Fruit fly (Drosophila melanogaster): ENCODE data around the gene Ptp61F.

Ptp61F gene

DNA sequence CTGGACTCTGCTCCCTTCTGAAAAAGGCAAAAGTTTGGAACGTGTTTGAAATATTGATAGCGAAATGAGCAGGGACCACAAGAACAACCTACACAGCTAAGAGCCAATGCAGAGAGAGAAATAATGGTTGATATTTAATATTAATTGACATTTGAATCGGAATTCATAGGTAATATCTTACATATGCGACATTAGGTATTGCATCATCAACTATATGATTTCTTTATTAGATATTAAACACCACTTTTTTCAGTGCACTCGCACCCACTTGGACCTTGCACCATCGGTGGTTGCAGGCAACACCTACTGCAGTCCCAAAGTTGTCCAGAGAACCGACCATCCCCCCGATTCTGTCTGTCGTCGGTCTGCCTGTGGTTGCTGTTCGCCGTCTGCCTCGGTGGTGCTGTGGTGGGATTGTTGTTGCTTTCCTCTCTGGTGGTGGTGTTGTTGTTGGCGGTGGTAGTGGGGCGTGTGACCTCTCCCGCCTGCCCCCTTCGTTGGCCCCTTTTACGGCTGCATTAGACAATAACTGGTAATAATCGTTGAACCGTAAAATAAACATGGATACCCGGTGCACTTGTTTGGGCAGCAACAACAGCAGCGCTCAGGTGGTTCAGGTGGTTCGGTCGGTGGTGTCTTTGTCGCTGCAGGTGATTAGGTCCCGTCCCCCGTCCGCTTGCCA lies 96.1 kb downstream of the Ptp61F start (continued):
- no peak for TF ChIP-seq CG7786 (GFP tag; optimal IDR thresholded peaks at IDR 0.05)
- no peak for TF ChIP-seq NC2α (GFP tag; optimal IDR thresholded peaks at IDR 0.05)
- TF ChIP-seq Fer3 (tag; optimal IDR thresholded peaks at IDR 0.05): peak; percentile 51
- TF ChIP-seq mld (GFP tag; IDR thresholded peaks at IDR 0.05; ENCODE audit: partially characterized antibody): no peak

DNA sequence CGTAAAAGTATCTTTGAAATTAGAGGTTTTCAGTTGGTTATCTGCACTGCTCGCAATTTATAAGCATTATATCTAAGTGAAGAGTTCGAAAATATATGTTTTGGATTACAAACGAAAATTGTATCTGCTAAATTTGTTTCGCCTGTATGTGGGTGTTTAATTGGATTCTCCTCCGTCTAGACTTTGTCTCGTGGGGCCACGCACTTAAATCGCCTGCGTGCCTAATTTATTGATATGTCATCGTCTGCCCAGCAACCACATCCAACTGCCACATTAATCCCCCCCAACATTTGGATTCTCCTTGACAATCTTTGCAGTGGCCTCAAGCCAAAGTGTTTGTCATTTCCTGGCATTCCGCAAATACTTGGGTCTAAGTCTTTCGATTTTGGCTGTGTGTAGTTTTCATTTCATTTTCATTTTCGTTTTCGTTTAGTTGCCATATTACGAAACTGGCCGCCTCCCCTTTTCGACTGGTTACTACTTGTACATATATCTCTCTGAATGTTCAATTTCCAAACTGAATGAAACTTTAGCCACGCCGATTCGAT lies 96.9 kb downstream of the Ptp61F start:
- TF ChIP-seq sob (GFP tag; IDR thresholded peaks at IDR 0.05): no peak
- TF ChIP-seq chinmo (GFP tag; IDR thresholded peaks at IDR 0.05; ENCODE audit: partially characterized antibody): peak; percentile 49; the same call in 1 of the 4 replicates
- no peak for TF ChIP-seq klu (GFP tag; IDR thresholded peaks at IDR 0.05)
- no peak for TF ChIP-seq Hand (GFP tag; optimal IDR thresholded peaks at IDR 0.05)
- peak; percentile 98 for TF ChIP-seq sd (tag; optimal IDR thresholded peaks at IDR 0.05)
- peak; percentile 78 for TF ChIP-seq Med (GFP tag)
- peak; percentile 46 for TF ChIP-seq CG12769 (tag; optimal IDR thresholded peaks at IDR 0.05)
- TF ChIP-seq CG2889 (GFP tag; IDR thresholded peaks at IDR 0.05): no peak
- TF ChIP-seq sr (GFP tag; IDR thresholded peaks at IDR 0.05): peak; percentile 62; the same call in 1 of the 3 replicates
- peak; percentile 4 for TF ChIP-seq abd-A (tag; optimal IDR thresholded peaks at IDR 0.05)
- TF ChIP-seq tgo (GFP tag; IDR thresholded peaks at IDR 0.05): no peak
- no peak for TF ChIP-seq sug (tag; optimal IDR thresholded peaks at IDR 0.05)
- no peak for TF ChIP-seq CG15269 (tag; optimal IDR thresholded peaks at IDR 0.05)
- TF ChIP-seq prd (optimal IDR thresholded peaks at IDR 0.05): no peak
- no peak for TF ChIP-seq prd (GFP tag; IDR thresholded peaks at IDR 0.05)
- TF ChIP-seq CG13894 (tag; optimal IDR thresholded peaks at IDR 0.05): peak; percentile 4
- no peak for TF ChIP-seq CG16863 (GFP tag; optimal IDR thresholded peaks at IDR 0.05)
- no peak for TF ChIP-seq gsb-n (tag; optimal IDR thresholded peaks at IDR 0.05)

DNA sequence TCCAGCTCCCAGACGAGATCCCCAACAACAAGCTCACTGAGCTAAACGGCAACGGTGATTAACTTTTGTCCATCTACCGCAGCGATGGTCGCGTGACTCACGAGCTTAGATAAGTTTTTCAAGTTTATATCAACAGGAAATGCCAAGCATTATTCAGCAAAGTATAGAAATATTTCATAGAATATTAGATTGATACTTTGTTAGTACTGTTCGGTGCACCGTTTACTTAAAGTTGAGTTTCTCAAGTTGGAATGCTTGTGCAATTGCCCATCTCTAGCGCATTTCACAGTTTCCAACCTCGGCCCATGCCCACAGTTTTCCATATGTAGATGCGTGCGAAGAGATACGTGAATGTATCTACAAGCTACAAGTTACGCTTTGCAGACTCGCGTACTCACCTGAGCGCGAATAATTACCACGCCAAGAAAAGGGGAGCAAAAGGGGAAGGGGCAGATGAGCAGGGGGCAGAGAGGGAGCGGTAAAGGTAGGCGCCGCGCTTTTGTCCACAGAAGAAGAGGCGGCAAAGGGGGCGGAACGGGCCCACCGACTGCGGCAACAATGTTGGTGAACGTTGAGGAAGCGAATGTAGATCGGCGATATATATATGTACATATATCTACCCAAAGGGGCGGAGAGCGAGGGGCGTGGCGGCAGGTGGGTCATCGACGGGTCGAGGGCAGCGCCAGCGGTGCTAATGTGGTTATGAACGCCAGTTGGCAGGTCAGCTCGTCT lies 98.9 kb downstream of the Ptp61F start:
- no peak for TF ChIP-seq rib (GFP tag; IDR thresholded peaks at IDR 0.05)
- peak; percentile 59 for TF ChIP-seq BEAF-32 (GFP tag; optimal IDR thresholded peaks at IDR 0.05)
- TF ChIP-seq Aef1 (GFP tag; IDR thresholded peaks at IDR 0.05): peak; percentile 23; the same call in 1 of the 3 replicates
- no peak for TF ChIP-seq ab (GFP tag; optimal IDR thresholded peaks at IDR 0.05)
- peak; percentile 35; the same call in 1 of the 3 replicates for TF ChIP-seq zen2 (GFP tag; IDR thresholded peaks at IDR 0.05; ENCODE audit: partially characterized antibody)
- TF ChIP-seq corto (GFP tag; optimal IDR thresholded peaks at IDR 0.05): no peak
- TF ChIP-seq fru (optimal IDR thresholded peaks at IDR 0.05): no peak
- TF ChIP-seq gro (GFP tag; optimal IDR thresholded peaks at IDR 0.05): no peak
- peak; percentile 12 for TF ChIP-seq btn (GFP tag; optimal IDR thresholded peaks at IDR 0.05)
- no peak for TF ChIP-seq wor (GFP tag; IDR thresholded peaks at IDR 0.05)
- TF ChIP-seq CG34376 (GFP tag; optimal IDR thresholded peaks at IDR 0.05): no peak
- no peak for TF ChIP-seq CG8089 (GFP tag; optimal IDR thresholded peaks at IDR 0.05)
- no peak for TF ChIP-seq CG31388 (GFP tag; optimal IDR thresholded peaks at IDR 0.05)
- no peak for TF ChIP-seq Kr (GFP tag; optimal IDR thresholded peaks at IDR 0.05)
- TF ChIP-seq eve (GFP tag; optimal IDR thresholded peaks at IDR 0.05): peak in 1 of 2 experiments; percentile 87
- peak; percentile 54; the same call in 2 of the 3 replicates for TF ChIP-seq CG17361 (GFP tag; IDR thresholded peaks at IDR 0.05)
- TF ChIP-seq CG14860 (GFP tag; IDR thresholded peaks at IDR 0.05; ENCODE audit: partially characterized antibody): peak; percentile 59; the same call in 2 of the 3 replicates
- peak; percentile 14 for TF ChIP-seq D19A (tag; optimal IDR thresholded peaks at IDR 0.05)
- 0 out of 3 replicates have a peak, but pooled peaks have one; percentile 13 for TF ChIP-seq CG11560 (tag; IDR thresholded peaks at IDR 0.05)
- TF ChIP-seq CG10543 (GFP tag; optimal IDR thresholded peaks at IDR 0.05): no peak
- TF ChIP-seq CG4707 (GFP tag; optimal IDR thresholded peaks at IDR 0.05): peak; percentile 2
- no peak for TF ChIP-seq pzg (GFP tag; optimal IDR thresholded peaks at IDR 0.05)
- TF ChIP-seq CG4282 (GFP tag; optimal IDR thresholded peaks at IDR 0.05): no peak
- TF ChIP-seq Atf3 (GFP tag; optimal IDR thresholded peaks at IDR 0.05): no peak
- TF ChIP-seq CG18764 (GFP tag; optimal IDR thresholded peaks at IDR 0.05): no peak

All from whole organism, embryonic.